Fruit fly (Drosophila melanogaster) Kc167 (cell line): ENCODE measurements around the gene CG14780.

Source experiments
- Myc ChIP-seq: fragments of >200 bp; optimal IDR thresholded peaks from 2 replicates; lab custom pipeline; 2017; ENCODE audit warnings: missing external identifiers
- Sin3A ChIP-seq: fragments of >200 bp; optimal IDR thresholded peaks from 2 replicates; lab custom pipeline; 2018; ENCODE audit warnings: missing external identifiers
- h ChIP-seq: fragments of >200 bp; optimal IDR thresholded peaks from 3 replicates; lab custom pipeline; 2018; ENCODE audit warnings: missing external identifiers
- insv ChIP-seq: fragments of >200 bp; optimal IDR thresholded peaks from 3 replicates; lab custom pipeline; 2018; ENCODE audit warnings: missing external identifiers
- psq ChIP-seq: fragments of >200 bp; optimal IDR thresholded peaks from 2 replicates; lab custom pipeline; 2017; ENCODE audit warnings: missing external identifiers
- ttk ChIP-seq: sonication (Bioruptor generic); optimal IDR thresholded peaks from 2 replicates; lab custom pipeline; 2017; ENCODE audit warnings: missing external identifiers

DNA sequence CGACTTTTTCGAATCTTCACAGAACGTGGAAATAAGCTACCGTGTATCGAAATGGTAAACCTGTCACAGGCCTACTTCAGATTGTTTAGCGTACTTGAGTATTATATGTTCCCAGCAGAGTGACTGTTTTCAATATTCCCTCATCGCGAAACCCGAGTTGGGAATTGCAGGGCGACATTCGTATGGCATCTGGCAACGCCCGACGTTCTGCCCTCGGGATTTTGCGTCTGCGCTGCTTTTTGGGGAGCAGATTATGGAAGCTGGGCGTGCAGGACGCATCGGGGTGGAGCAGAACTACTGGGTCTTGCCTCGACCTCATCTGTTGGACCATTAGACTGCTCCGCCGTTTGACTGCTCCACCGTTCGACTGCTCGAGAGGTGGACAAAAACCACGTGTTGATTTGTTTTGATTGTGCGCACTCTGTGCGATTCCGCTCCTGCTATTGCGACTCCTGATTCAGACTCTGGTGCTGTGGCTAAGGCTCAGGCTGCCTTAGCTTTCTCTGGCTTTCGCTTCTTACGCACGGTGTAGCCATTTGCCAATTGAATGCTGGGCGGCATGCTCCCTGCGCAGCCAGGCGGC lies 36.0 kb downstream of the CG14780 start:
- TF ChIP-seq insv (lab: Kevin White, UChicago) (no peak), ttk (lab: Kevin White, UChicago) (no peak), psq (lab: Kevin White, UChicago) (no peak), h (lab: Kevin White, UChicago) (no peak), Myc (lab: Kevin White, UChicago) (no peak), Sin3A (lab: Kevin White, UChicago) (no peak)
